Fruit fly (Drosophila melanogaster) Kc167 (cell line): ENCODE measurements around the gene Tim17b1.

Experiments
- Myc ChIP-seq: fragments of >200 bp; optimal IDR thresholded peaks from 2 replicates; lab custom pipeline; 2017; ENCODE audit warnings: missing external identifiers
- Sin3A ChIP-seq: fragments of >200 bp; optimal IDR thresholded peaks from 2 replicates; lab custom pipeline; 2018; ENCODE audit warnings: missing external identifiers
- insv ChIP-seq: fragments of >200 bp; optimal IDR thresholded peaks from 3 replicates; lab custom pipeline; 2018; ENCODE audit warnings: missing external identifiers
- psq ChIP-seq: fragments of >200 bp; optimal IDR thresholded peaks from 2 replicates; lab custom pipeline; 2017; ENCODE audit warnings: missing external identifiers
- ttk ChIP-seq: sonication (Bioruptor generic); optimal IDR thresholded peaks from 2 replicates; lab custom pipeline; 2017; ENCODE audit warnings: missing external identifiers

DNA sequence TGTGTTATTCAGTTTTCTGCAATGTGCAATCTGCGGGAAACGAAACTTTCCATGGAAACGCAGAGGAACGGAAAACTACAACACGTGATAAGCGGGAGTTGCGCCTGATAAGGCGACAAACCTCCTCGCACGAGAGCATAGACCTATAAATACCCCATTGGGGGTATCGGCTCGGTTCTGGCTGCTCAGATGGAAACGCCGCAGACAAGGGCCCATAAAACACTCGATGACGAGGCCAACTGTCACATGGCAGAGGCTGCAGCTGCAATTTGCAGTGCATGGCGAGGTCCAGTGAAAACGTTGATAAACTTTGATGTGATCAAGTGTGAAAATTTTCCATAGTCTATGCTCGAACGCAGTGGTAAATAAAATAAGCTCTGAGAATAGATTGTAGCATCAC, 16.8 kb downstream of the Tim17b1 start:
- TF ChIP-seq Myc (lab: Kevin White, UChicago) (no peak), insv (lab: Kevin White, UChicago) (no peak), psq (lab: Kevin White, UChicago) (no peak), ttk (lab: Kevin White, UChicago) (no peak), Sin3A (lab: Kevin White, UChicago) (no peak)
